Worm (Caenorhabditis elegans): Measurements from ENCODE around the gene M03F4.4.

DNA sequence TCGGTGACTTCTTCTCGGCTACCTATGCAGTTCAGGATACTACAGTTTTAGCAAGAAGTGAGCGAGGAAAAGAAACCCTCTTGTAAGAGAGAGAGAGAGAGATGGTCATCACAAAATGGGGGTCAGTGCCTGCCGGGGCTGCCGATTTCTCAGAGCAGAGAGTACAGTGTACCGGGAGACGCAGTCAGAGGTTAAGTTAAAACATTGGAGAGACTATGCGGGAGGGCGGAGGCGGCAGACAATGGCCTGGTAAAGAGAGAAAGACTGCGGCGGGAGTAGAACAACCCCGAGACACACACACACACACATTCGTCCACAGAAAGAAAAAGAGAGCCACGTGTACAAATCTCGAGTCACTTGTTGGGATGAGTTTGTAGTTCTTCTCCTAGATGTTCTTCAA, 14.2 kb upstream of the M03F4.4 start:
- TF ChIP-seq egl-27 (tag; optimal IDR thresholded peaks at IDR 0.05), result no peak
- no peak for TF ChIP-seq ama-1 (optimal IDR thresholded peaks at IDR 0.05)
- TF ChIP-seq nhr-77 (tag; optimal IDR thresholded peaks at IDR 0.05), result peak; percentile 16
- TF ChIP-seq daf-12 (tag; optimal IDR thresholded peaks at IDR 0.05), result no peak
- peak in 1 of 2 experiments; percentile 88 for TF ChIP-seq unc-62 (GFP tag; optimal IDR thresholded peaks at IDR 0.05 in 1 of 2)
- no peak for TF ChIP-seq unc-62 (tag; optimal IDR thresholded peaks at IDR 0.05)

Data from whole organism, L4 larva.